Fruit fly (Drosophila melanogaster) whole organism, wandering third instar larva: ENCODE results near the gene CG15014.
A peak's percentile ranks its signal among the peaks of the same experiment; 100 is the strongest.

Experiments
- Abd-B ChIP-seq: fragments of >200 bp; optimal IDR thresholded peaks from 2 replicates; lab custom pipeline; 2017; ENCODE audit warnings: missing biosample characterization, missing genetic modification characterization
- CG32264 ChIP-seq: fragments of 200-800 bp; sonication (Bioruptor generic); optimal IDR thresholded peaks from 2 replicates; lab custom pipeline; 2016; ENCODE audit warnings: missing biosample characterization, missing genetic modification characterization
- CG9705 ChIP-seq: fragments of 200-800 bp; sonication (Bioruptor generic); optimal IDR thresholded peaks from 2 replicates; lab custom pipeline; 2018; ENCODE audit warnings: missing biosample characterization, mild to moderate bottlenecking, missing genetic modification characterization
- CrebA ChIP-seq: fragments of 200-800 bp; sonication (Bioruptor generic); optimal IDR thresholded peaks from 2 replicates; lab custom pipeline; 2016; ENCODE audit warnings: missing biosample characterization, mild to moderate bottlenecking, missing genetic modification characterization, borderline replicate concordance
- Dfd ChIP-seq: fragments of >200 bp; optimal IDR thresholded peaks from 2 replicates; lab custom pipeline; 2017; ENCODE audit warnings: missing biosample characterization, missing genetic modification characterization
- GATAd ChIP-seq: sonication (Bioruptor generic); optimal IDR thresholded peaks from 2 replicates; lab custom pipeline; 2016; ENCODE audit warnings: missing biosample characterization, missing genetic modification characterization
- Hr78 ChIP-seq: fragments of >200 bp; optimal IDR thresholded peaks from 2 replicates; lab custom pipeline; 2017; ENCODE audit warnings: missing biosample characterization, missing genetic modification characterization
- ey ChIP-seq: fragments of 200-800 bp; sonication (Bioruptor generic); optimal IDR thresholded peaks from 2 replicates; lab custom pipeline; 2016; ENCODE audit warnings: missing biosample characterization, missing genetic modification characterization
- fru ChIP-seq: fragments of 200-800 bp; sonication (Bioruptor generic); optimal IDR thresholded peaks from 3 replicates; lab custom pipeline; 2016; ENCODE audit warnings: missing biosample characterization, mild to moderate bottlenecking, missing genetic modification characterization
- h ChIP-seq: fragments of 200-800 bp; sonication (Bioruptor generic); optimal IDR thresholded peaks from 3 replicates; lab custom pipeline; 2016; ENCODE audit warnings: missing biosample characterization, mild to moderate bottlenecking, missing genetic modification characterization
- lola ChIP-seq: fragments of >200 bp; optimal IDR thresholded peaks from 2 replicates; lab custom pipeline; 2017; ENCODE audit warnings: missing biosample characterization, missing genetic modification characterization
- rgr ChIP-seq: fragments of 200-800 bp; sonication (Bioruptor generic); optimal IDR thresholded peaks from 3 replicates; lab custom pipeline; 2016; ENCODE audit warnings: missing biosample characterization, mild to moderate bottlenecking, missing genetic modification characterization

dm6 chr3L:4282627-4283026, 39.4 kb downstream of the CG15014 start, which contains the start of gene CG11583:
- TF ChIP-seq CG9705 (GFP tag; lab: Kevin White, UChicago), result no peak
- TF ChIP-seq h, result no peak
- no peak for TF ChIP-seq Hr78 (GFP tag; lab: Kevin White, UChicago)
- peak; percentile 41 for TF ChIP-seq ey (GFP tag; lab: Kevin White, UChicago)
- TF ChIP-seq lola (GFP tag; lab: Kevin White, UChicago), result no peak
- no peak for TF ChIP-seq GATAd (GFP tag; lab: Kevin White, UChicago)
- no peak for TF ChIP-seq fru (GFP tag; lab: Kevin White, UChicago)
- no peak for TF ChIP-seq Abd-B
- TF ChIP-seq CG32264 (GFP tag; lab: Kevin White, UChicago), result no peak
- no peak for TF ChIP-seq rgr (GFP tag; lab: Kevin White, UChicago)
- TF ChIP-seq Dfd (GFP tag; lab: Kevin White, UChicago), result no peak
- TF ChIP-seq CrebA (GFP tag; lab: Kevin White, UChicago), result no peak
